Fruit fly (Drosophila melanogaster) whole organism, wandering third instar larva: ENCODE data around the gene nero.

Experiments used
- CG9705 ChIP-seq: fragments of 200-800 bp; sonication (Bioruptor generic); optimal IDR thresholded peaks from 2 replicates; lab custom pipeline; 2018; ENCODE audit warnings: missing biosample characterization, mild to moderate bottlenecking, missing genetic modification characterization
- foxo ChIP-seq, 2 experiments: fragments of 200-800 bp; sonication (Bioruptor generic); optimal IDR thresholded peaks; 2 replicates in 1 of 2; 3 replicates in 1 of 2; lab custom pipeline; 2016 to 2017; ENCODE audit warnings: missing biosample characterization in 2 of 2, missing genetic modification characterization in 2 of 2
- fru ChIP-seq: fragments of 200-800 bp; sonication (Bioruptor generic); optimal IDR thresholded peaks from 3 replicates; lab custom pipeline; 2016; ENCODE audit warnings: missing biosample characterization, mild to moderate bottlenecking, missing genetic modification characterization
- h ChIP-seq: fragments of 200-800 bp; sonication (Bioruptor generic); optimal IDR thresholded peaks from 3 replicates; lab custom pipeline; 2016; ENCODE audit warnings: missing biosample characterization, mild to moderate bottlenecking, missing genetic modification characterization
- rgr ChIP-seq: fragments of 200-800 bp; sonication (Bioruptor generic); optimal IDR thresholded peaks from 3 replicates; lab custom pipeline; 2016; ENCODE audit warnings: missing biosample characterization, mild to moderate bottlenecking, missing genetic modification characterization

DNA sequence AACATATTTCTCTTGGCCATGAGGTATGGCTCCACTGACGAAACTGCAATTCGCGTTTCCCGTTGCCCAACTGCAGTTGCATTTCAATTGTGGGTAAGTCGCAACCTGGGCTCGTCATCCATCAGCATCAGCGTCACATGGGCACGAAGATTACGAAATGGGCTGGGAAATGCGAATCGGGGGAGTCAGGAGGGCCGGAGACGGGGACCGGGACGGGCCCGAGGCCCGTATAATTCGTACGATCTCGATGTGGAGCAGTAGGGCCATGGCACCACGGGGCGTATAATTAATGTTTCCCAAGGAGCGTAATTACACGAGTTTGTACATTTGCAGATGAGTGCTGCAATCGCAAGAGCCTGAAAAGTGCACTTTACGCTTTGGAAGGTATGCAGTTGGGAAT, 17.8 kb upstream of the nero start:
- TF ChIP-seq h (GFP tag; lab: Kevin White, UChicago) (no peak), fru (GFP tag; lab: Kevin White, UChicago) (no peak), foxo (GFP tag; optimal IDR thresholded peaks at IDR 0.05; lab: Kevin White, UChicago) (no peak), CG9705 (GFP tag; lab: Kevin White, UChicago) (no peak), rgr (GFP tag; lab: Kevin White, UChicago) (no peak)
